Worm (Caenorhabditis elegans): ENCODE measurements around the gene Y49A3A.3.
A peak's percentile ranks its signal among the peaks of the same experiment; 100 is the strongest.

Gene Y49A3A.3

ce11 chrV:14350949-14351348, 3.3 kb upstream of the Y49A3A.3 start (continued):
- peak; percentile 70 for TF ChIP-seq ceh-100 (GFP tag; IDR thresholded peaks at IDR 0.05)
- peak; percentile 95 for TF ChIP-seq attf-5 (GFP tag; optimal IDR thresholded peaks at IDR 0.05)
- peak; percentile 18 for TF ChIP-seq akir-1 (GFP tag; optimal IDR thresholded peaks at IDR 0.05)
- peak; percentile 99 for TF ChIP-seq nhr-80 (tag; optimal IDR thresholded peaks at IDR 0.05)
- TF ChIP-seq Y53G8AR.9 (GFP tag; conservative IDR thresholded peaks at IDR 0.05) = peak; percentile 55
- no peak for TF ChIP-seq B0261.1 (tag; optimal IDR thresholded peaks at IDR 0.05)
- TF ChIP-seq B0336.3 (GFP tag; IDR thresholded peaks at IDR 0.05) = peak; percentile 71
- no peak for TF ChIP-seq nhr-179 (tag; optimal IDR thresholded peaks at IDR 0.05)
- TF ChIP-seq ceh-40 (GFP tag; IDR thresholded peaks at IDR 0.05) = 0 out of 2 replicates have a peak, but pooled peaks have one; percentile 23
- TF ChIP-seq dox-1 (GFP tag; IDR thresholded peaks at IDR 0.05) = peak; percentile 90
- no peak; the same call in 1 of the 2 replicates for TF ChIP-seq ztf-6 (GFP tag; IDR thresholded peaks at IDR 0.05)
- peak; percentile 77 for TF ChIP-seq lin-54 (GFP tag; optimal IDR thresholded peaks at IDR 0.05)
- peak; percentile 58 for TF ChIP-seq tbp1 (GFP tag; optimal IDR thresholded peaks at IDR 0.05)
- peak; percentile 93 for TF ChIP-seq mcd-1 (GFP tag; IDR thresholded peaks at IDR 0.05)
- TF ChIP-seq nhr-90 (tag; optimal IDR thresholded peaks at IDR 0.05) = peak; percentile 80
- TF ChIP-seq let-526 (GFP tag; IDR thresholded peaks at IDR 0.05) = 0 out of 2 replicates have a peak, but pooled peaks have one; percentile 38
- peak; percentile 72 for TF ChIP-seq ZK185.1 (tag; optimal IDR thresholded peaks at IDR 0.05; ENCODE audit: poor library complexity, severe bottlenecking)
- no peak for TF ChIP-seq ztf-3 (GFP tag; optimal IDR thresholded peaks at IDR 0.05)
- TF ChIP-seq ekl-4 (GFP tag; IDR thresholded peaks at IDR 0.05) = peak; percentile 85
- peak; percentile 52; the same call in 1 of the 2 replicates for TF ChIP-seq hmg-20 (GFP tag; IDR thresholded peaks at IDR 0.05)
- TF ChIP-seq madf-8 (GFP tag; conservative IDR thresholded peaks at IDR 0.05) = no peak
- peak; percentile 68; the same call in 1 of the 2 replicates for TF ChIP-seq pbrm-1 (GFP tag; IDR thresholded peaks at IDR 0.05)
- peak; percentile 98 for TF ChIP-seq madf-10 (tag; optimal IDR thresholded peaks at IDR 0.05)
- TF ChIP-seq snpc-4 (GFP tag; optimal IDR thresholded peaks at IDR 0.05) = no peak
- TF ChIP-seq snpc-4 (tag; optimal IDR thresholded peaks at IDR 0.05) = peak; percentile 27 to 70 (median 58)
- TF ChIP-seq hrde-1 (tag; optimal IDR thresholded peaks at IDR 0.05; ENCODE audit: borderline replicate concordance) = no peak
- peak; percentile 46; the same call in 1 of the 2 replicates for TF ChIP-seq K11D2.4 (GFP tag; IDR thresholded peaks at IDR 0.05)
- TF ChIP-seq attf-3 (GFP tag; conservative IDR thresholded peaks at IDR 0.05) = 0 out of 2 replicates have a peak, but pooled peaks have one; percentile 32
- TF ChIP-seq repo-1 (tag; optimal IDR thresholded peaks at IDR 0.05) = peak; percentile 33
- TF ChIP-seq zfh-2 (GFP tag; conservative IDR thresholded peaks at IDR 0.05) = peak; percentile 99
- peak; percentile 59; the same call in 1 of the 2 replicates for TF ChIP-seq C06A6.2 (GFP tag; conservative IDR thresholded peaks at IDR 0.05)
- TF ChIP-seq F39B2.1 (GFP tag; IDR thresholded peaks at IDR 0.05) = no peak

ce11 chrV:14351629-14352028, 2.6 kb upstream of the Y49A3A.3 start, which contains the start of gene vha-13:
Gene vha-13 (plus strand): TSS chrV:14351709.
- TF ChIP-seq snpc-4 (GFP tag; optimal IDR thresholded peaks at IDR 0.05) (no peak), snpc-4 (tag; optimal IDR thresholded peaks at IDR 0.05) (no peak), F10E7.11 (tag; optimal IDR thresholded peaks at IDR 0.05) (no peak), hsf-1 (GFP tag; IDR thresholded peaks at IDR 0.05) (peak; percentile 35; the same call in 1 of the 2 replicates)

- TF ChIP-seq C06A6.2 (GFP tag; conservative IDR thresholded peaks at IDR 0.05) (no peak), atf-7 (tag; optimal IDR thresholded peaks at IDR 0.05) (no peak), nhr-120 (GFP tag; IDR thresholded peaks at IDR 0.05) (no peak), dpff-1 (tag; optimal IDR thresholded peaks at IDR 0.05) (peak; percentile 27), let-607 (tag; optimal IDR thresholded peaks at IDR 0.05) (peak in 1 of 2 experiments; percentile 9), nfyb-1 (GFP tag; IDR thresholded peaks at IDR 0.05) (0 out of 2 replicates have a peak, but pooled peaks have one; percentile 23), madf-3 (GFP tag; IDR thresholded peaks at IDR 0.05) (peak; percentile 27; the same call in 1 of the 2 replicates), egl-18 (GFP tag; IDR thresholded peaks at IDR 0.05) (0 out of 2 replicates have a peak, but pooled peaks have one; percentile 13), ama-1 (optimal IDR thresholded peaks at IDR 0.05) (no peak), ama-1 (GFP tag; optimal IDR thresholded peaks at IDR 0.05) (no peak), K11D2.4 (GFP tag; IDR thresholded peaks at IDR 0.05) (0 out of 2 replicates have a peak, but pooled peaks have one; percentile 21), Y53F4B.3 (GFP tag; IDR thresholded peaks at IDR 0.05) (no peak), snpc-4 (GFP tag; optimal IDR thresholded peaks at IDR 0.05) (no peak), snpc-4 (tag; optimal IDR thresholded peaks at IDR 0.05) (no peak), F49E8.2 (tag; optimal IDR thresholded peaks at IDR 0.05; ENCODE audit: insufficient read depth) (no peak), pbrm-1 (GFP tag; IDR thresholded peaks at IDR 0.05) (no peak), lin-26 (GFP tag; IDR thresholded peaks at IDR 0.05) (0 out of 2 replicates have a peak, but pooled peaks have one; percentile 9), dox-1 (GFP tag; IDR thresholded peaks at IDR 0.05) (0 out of 2 replicates have a peak, but pooled peaks have one; percentile 11)
Observed at ce11 chrV:14352032-14352431, 2.2 kb upstream of the Y49A3A.3 start.

Data from whole organism, young adult.